Fruit fly (Drosophila melanogaster) Kc167 (cell line): ENCODE results near the gene CG43163.

Experiments used
- Myc ChIP-seq: fragments of >200 bp; optimal IDR thresholded peaks from 2 replicates; lab custom pipeline; 2017; ENCODE audit warnings: missing external identifiers
- Sin3A ChIP-seq: fragments of >200 bp; optimal IDR thresholded peaks from 2 replicates; lab custom pipeline; 2018; ENCODE audit warnings: missing external identifiers
- h ChIP-seq: fragments of >200 bp; optimal IDR thresholded peaks from 3 replicates; lab custom pipeline; 2018; ENCODE audit warnings: missing external identifiers
- insv ChIP-seq: fragments of >200 bp; optimal IDR thresholded peaks from 3 replicates; lab custom pipeline; 2018; ENCODE audit warnings: missing external identifiers
- psq ChIP-seq: fragments of >200 bp; optimal IDR thresholded peaks from 2 replicates; lab custom pipeline; 2017; ENCODE audit warnings: missing external identifiers
- ttk ChIP-seq: sonication (Bioruptor generic); optimal IDR thresholded peaks from 2 replicates; lab custom pipeline; 2017; ENCODE audit warnings: missing external identifiers

CG43163 gene

dm6 chr3L:8457866-8458766 is 48.8 kb downstream of the CG43163 start:
- TF ChIP-seq Sin3A (lab: Kevin White, UChicago): no peak

DNA sequence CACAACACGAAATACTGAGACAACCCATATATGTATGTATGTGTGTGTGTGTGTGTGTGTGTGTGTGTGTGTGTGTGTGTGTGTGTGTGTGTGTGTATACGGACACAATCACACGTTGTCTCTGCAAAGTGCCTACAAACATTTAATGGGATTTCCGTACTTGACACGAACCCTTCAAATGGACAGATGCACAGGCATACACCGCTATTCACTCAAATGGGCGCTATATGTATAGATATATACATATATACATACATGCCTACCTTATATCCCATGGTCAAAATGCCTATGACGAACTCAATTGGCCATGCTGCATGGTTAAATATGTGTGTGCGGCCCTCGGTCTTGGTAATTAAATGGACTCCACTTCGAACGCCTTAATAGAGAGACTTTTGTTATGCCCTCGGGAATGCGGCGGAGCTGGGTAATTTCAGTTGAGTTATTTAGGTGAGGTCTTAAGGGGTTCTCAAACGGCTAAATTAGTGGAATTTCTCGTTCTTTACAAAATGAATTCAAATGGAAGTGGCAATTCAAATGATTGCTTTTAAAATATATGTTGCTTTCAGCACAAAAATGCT is 50.4 kb downstream of the CG43163 start:
- no peak for TF ChIP-seq psq (lab: Kevin White, UChicago)
- TF ChIP-seq h: no peak
- TF ChIP-seq ttk (lab: Kevin White, UChicago): no peak
- TF ChIP-seq Myc: no peak

dm6 chr3L:8455015-8455908 is 51.7 kb downstream of the CG43163 start:
- TF ChIP-seq h (no peak), Sin3A (lab: Kevin White, UChicago) (no peak), insv (lab: Kevin White, UChicago) (no peak), Myc (no peak), psq (lab: Kevin White, UChicago) (no peak), ttk (lab: Kevin White, UChicago) (no peak)

- TF ChIP-seq psq (lab: Kevin White, UChicago): no peak
- TF ChIP-seq ttk (lab: Kevin White, UChicago): no peak
- TF ChIP-seq insv (lab: Kevin White, UChicago): no peak
- TF ChIP-seq h: no peak
- TF ChIP-seq Sin3A (lab: Kevin White, UChicago): no peak
- TF ChIP-seq Myc: no peak
These were observed 53.2 kb downstream of the CG43163 start for dm6 chr3L:8453443-8454360.

DNA sequence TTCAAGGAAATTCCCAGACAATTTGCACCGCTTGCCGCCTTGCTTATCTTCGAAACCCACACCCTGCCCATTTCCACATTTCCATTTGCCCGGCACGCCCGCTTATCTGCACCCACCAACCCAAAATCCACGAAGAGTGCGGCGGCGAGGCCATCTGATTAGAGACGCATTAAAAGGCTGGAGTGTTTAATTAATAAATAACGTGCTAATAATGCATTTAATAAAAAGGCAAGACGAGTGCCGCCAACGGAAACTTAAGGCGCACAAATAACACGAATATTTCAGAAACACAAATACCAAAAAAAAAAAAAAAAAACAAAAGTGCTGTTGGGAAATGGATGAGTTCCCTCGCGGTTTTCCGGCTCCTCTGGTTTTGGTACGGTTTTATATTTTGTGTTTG is 54.0 kb downstream of the CG43163 start:
- TF ChIP-seq Sin3A (lab: Kevin White, UChicago) (no peak), ttk (lab: Kevin White, UChicago) (no peak), Myc (no peak), insv (lab: Kevin White, UChicago) (no peak), psq (lab: Kevin White, UChicago) (no peak), h (no peak)

dm6 chr3L:8451966-8452620 is 54.9 kb downstream of the CG43163 start:
- TF ChIP-seq Myc (no peak), h (no peak), psq (lab: Kevin White, UChicago) (no peak), ttk (lab: Kevin White, UChicago) (no peak), Sin3A (lab: Kevin White, UChicago) (no peak), insv (lab: Kevin White, UChicago) (no peak)

DNA sequence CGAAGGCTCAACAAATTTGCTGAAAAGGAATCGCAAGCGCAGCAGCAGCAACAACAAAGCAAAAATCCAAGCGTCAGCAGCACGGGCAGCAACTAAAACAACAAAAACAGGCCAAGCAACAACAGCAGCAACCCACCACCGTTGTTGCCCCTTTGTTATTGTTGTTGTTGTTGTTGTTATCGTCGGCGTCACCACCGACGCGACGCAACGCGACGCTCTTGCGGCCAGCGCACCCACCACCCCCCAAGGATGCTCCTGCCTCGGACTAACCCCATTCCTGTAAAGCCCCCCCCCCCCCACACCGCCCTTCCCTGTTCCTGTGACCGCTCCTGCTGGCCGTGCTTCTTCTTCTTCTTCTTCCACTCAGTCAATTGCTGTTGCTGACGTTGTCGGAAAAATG is 56.2 kb downstream of the CG43163 start:
- TF ChIP-seq insv (lab: Kevin White, UChicago) (no peak), h (no peak), ttk (lab: Kevin White, UChicago) (no peak), Myc (no peak), psq (lab: Kevin White, UChicago) (no peak), Sin3A (lab: Kevin White, UChicago) (no peak)

dm6 chr3L:8449800-8450690 is 56.9 kb downstream of the CG43163 start, which contains the start of gene Gug:
Gug (plus strand) TSS chr3L:8449922.
- TF ChIP-seq Sin3A (lab: Kevin White, UChicago): no peak

dm6 chr3L:8449202-8449799 is 57.6 kb downstream of the CG43163 start, which contains the start of gene CG6983:
CG6983 (minus strand) TSS chr3L:8449377.
- no peak for TF ChIP-seq Sin3A (lab: Kevin White, UChicago)
- no peak for TF ChIP-seq Myc
- TF ChIP-seq ttk (lab: Kevin White, UChicago): no peak
- no peak for TF ChIP-seq h
- no peak for TF ChIP-seq psq (lab: Kevin White, UChicago)
- no peak for TF ChIP-seq insv (lab: Kevin White, UChicago)

DNA sequence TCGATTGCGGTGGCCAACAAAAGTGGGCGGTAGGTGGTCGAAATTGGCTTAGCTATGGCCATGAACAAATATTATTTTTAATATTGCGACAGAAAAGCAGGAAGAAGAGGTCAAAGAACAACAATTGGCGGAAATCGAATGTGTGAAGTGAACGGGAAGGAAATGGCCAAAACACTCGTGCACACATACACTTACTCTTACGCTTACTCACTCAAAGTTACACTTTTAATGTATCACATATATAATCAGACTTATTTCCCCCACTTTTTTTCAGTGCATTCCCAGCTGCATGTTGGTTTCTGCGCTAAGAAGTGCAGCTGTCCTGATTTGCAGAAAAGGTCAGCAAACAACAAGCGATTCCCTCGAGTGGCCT is 58.4 kb downstream of the CG43163 start:
- no peak for TF ChIP-seq insv (lab: Kevin White, UChicago)
- no peak for TF ChIP-seq psq (lab: Kevin White, UChicago)
- no peak for TF ChIP-seq h
- no peak for TF ChIP-seq Sin3A (lab: Kevin White, UChicago)
- no peak for TF ChIP-seq Myc
- no peak for TF ChIP-seq ttk (lab: Kevin White, UChicago)
